Worm (Caenorhabditis elegans) whole organism, L2 larva: Measurements from ENCODE around the gene egl-4.

Experiments
- C34F6.9 ChIP-seq: fragments of 150-350 bp; optimal IDR thresholded peaks from 2 replicates; lab custom pipeline; 2014; ENCODE audit warnings: missing biosample characterization, missing genetic modification characterization
- F13H6.1 ChIP-seq: sonication (generic microtip); optimal IDR thresholded peaks from 2 replicates; lab custom pipeline; 2016; ENCODE audit warnings: missing genetic modification characterization, missing compliant biosample characterization
- Y55F3AM.14 ChIP-seq: fragments of 200-800 bp; sonication (Bioruptor generic); optimal IDR thresholded peaks from 2 replicates; lab custom pipeline; 2018; ENCODE audit warnings: mild to moderate bottlenecking, missing genetic modification characterization, missing compliant biosample characterization
- alr-1 ChIP-seq: fragments of 150-350 bp; optimal IDR thresholded peaks from 2 replicates; lab custom pipeline; 2014; ENCODE audit warnings: missing biosample characterization, missing genetic modification characterization
- aly-2 ChIP-seq: fragments of 150-350 bp; optimal IDR thresholded peaks from 2 replicates; lab custom pipeline; 2014; ENCODE audit warnings: missing biosample characterization, missing genetic modification characterization
- ama-1 ChIP-seq: fragments of 150-350 bp; optimal IDR thresholded peaks from 2 replicates; lab custom pipeline; 2018; ENCODE audit warnings: inconsistent platforms
- ceh-16 ChIP-seq: fragments of 150-350 bp; optimal IDR thresholded peaks from 2 replicates; lab custom pipeline; 2014; ENCODE audit warnings: missing biosample characterization, missing genetic modification characterization
- crh-2 ChIP-seq: sonication (generic microtip); optimal IDR thresholded peaks from 2 replicates; lab custom pipeline; 2017; ENCODE audit warnings: missing biosample characterization, missing genetic modification characterization
- dmd-4 ChIP-seq: sonication (generic microtip); optimal IDR thresholded peaks from 2 replicates; lab custom pipeline; 2017; ENCODE audit warnings: missing biosample characterization, missing genetic modification characterization
- egl-27 ChIP-seq: sonication (generic microtip); optimal IDR thresholded peaks from 3 replicates; lab custom pipeline; 2017; ENCODE audit warnings: missing biosample characterization, missing genetic modification reagents, missing genetic modification characterization
- elt-1 ChIP-seq: fragments of 150-350 bp; optimal IDR thresholded peaks from 2 replicates; lab custom pipeline; 2014; ENCODE audit warnings: missing biosample characterization, missing genetic modification characterization
- fos-1 ChIP-seq: fragments of 150-350 bp; optimal IDR thresholded peaks from 2 replicates; lab custom pipeline; 2014; ENCODE audit warnings: missing biosample characterization, missing genetic modification characterization
- gmeb-1 ChIP-seq: fragments of 150-350 bp; optimal IDR thresholded peaks from 2 replicates; lab custom pipeline; 2014; ENCODE audit warnings: missing biosample characterization, missing genetic modification characterization
- lin-11 ChIP-seq: fragments of 150-350 bp; sonication (generic microtip); optimal IDR thresholded peaks from 2 replicates; lab custom pipeline; 2014; ENCODE audit warnings: missing biosample characterization, missing genetic modification characterization, inconsistent platforms, mixed read lengths
- lin-13 ChIP-seq: fragments of 150-350 bp; optimal IDR thresholded peaks from 2 replicates; lab custom pipeline; 2014; ENCODE audit warnings: missing biosample characterization, missing genetic modification reagents, missing genetic modification characterization
- lin-39 ChIP-seq: fragments of 150-350 bp; optimal IDR thresholded peaks from 2 replicates; lab custom pipeline; 2014; ENCODE audit warnings: missing biosample characterization, missing genetic modification reagents, missing genetic modification characterization
- lsy-2 ChIP-seq, 2 experiments: fragments of 150-350 bp in 1 of 2; sonication (generic microtip) in 1 of 2; optimal IDR thresholded peaks; 2 replicates each; lab custom pipeline; 2014 to 2017; ENCODE audit warnings: missing biosample characterization in 2 of 2, missing genetic modification characterization in 2 of 2
- mab-5 ChIP-seq: fragments of 150-350 bp; optimal IDR thresholded peaks from 2 replicates; lab custom pipeline; 2014; ENCODE audit warnings: missing biosample characterization, missing genetic modification characterization
- mdl-1 ChIP-seq, 2 experiments: fragments of 150-350 bp in 1 of 2; sonication (generic microtip) in 1 of 2; optimal IDR thresholded peaks; 2 replicates each; lab custom pipeline; 2017; ENCODE audit warnings: missing biosample characterization in 2 of 2, missing genetic modification characterization in 2 of 2
- nhr-11 ChIP-seq: fragments of 150-350 bp; optimal IDR thresholded peaks from 2 replicates; lab custom pipeline; 2014; ENCODE audit warnings: missing biosample characterization, missing genetic modification characterization
- nhr-12 ChIP-seq: fragments of 150-350 bp; optimal IDR thresholded peaks from 2 replicates; lab custom pipeline; 2014; ENCODE audit warnings: missing biosample characterization, missing genetic modification characterization
- nhr-129 ChIP-seq: fragments of 150-350 bp; optimal IDR thresholded peaks from 2 replicates; lab custom pipeline; 2014; ENCODE audit warnings: missing biosample characterization, missing genetic modification characterization
- nhr-21 ChIP-seq: fragments of 150-350 bp; optimal IDR thresholded peaks from 2 replicates; lab custom pipeline; 2014; ENCODE audit warnings: missing biosample characterization, missing genetic modification characterization
- nhr-23 ChIP-seq: fragments of 150-350 bp; optimal IDR thresholded peaks from 2 replicates; lab custom pipeline; 2014; ENCODE audit warnings: missing biosample characterization, missing genetic modification reagents, missing genetic modification characterization
- nhr-237 ChIP-seq: fragments of 150-350 bp; optimal IDR thresholded peaks from 2 replicates; lab custom pipeline; 2014; ENCODE audit warnings: missing biosample characterization, missing genetic modification characterization
- nhr-25 ChIP-seq: fragments of 150-350 bp; sonication (generic microtip); optimal IDR thresholded peaks from 3 replicates; lab custom pipeline; 2014; ENCODE audit warnings: missing biosample characterization, missing genetic modification characterization
- nhr-6 ChIP-seq: fragments of 150-350 bp; optimal IDR thresholded peaks from 2 replicates; lab custom pipeline; 2014; ENCODE audit warnings: missing biosample characterization, missing genetic modification characterization
- peb-1 ChIP-seq: fragments of 150-350 bp; optimal IDR thresholded peaks from 2 replicates; lab custom pipeline; 2014; ENCODE audit warnings: missing biosample characterization, missing genetic modification characterization
- sem-4 ChIP-seq: fragments of 150-350 bp; optimal IDR thresholded peaks from 2 replicates; lab custom pipeline; 2014; ENCODE audit warnings: missing biosample characterization, missing genetic modification reagents, missing genetic modification characterization
- skn-1 ChIP-seq: sonication (generic microtip); optimal IDR thresholded peaks from 2 replicates; lab custom pipeline; 2017; ENCODE audit warnings: missing biosample characterization, missing genetic modification characterization
- sma-3 ChIP-seq: sonication (generic microtip); optimal IDR thresholded peaks from 2 replicates; lab custom pipeline; 2016; ENCODE audit warnings: missing genetic modification reagents, missing genetic modification characterization, missing compliant biosample characterization
- sma-9 ChIP-seq, 2 experiments: fragments of 150-350 bp in 1 of 2; sonication (generic microtip) in 1 of 2; optimal IDR thresholded peaks; 2 replicates each; lab custom pipeline; 2014 to 2016; ENCODE audit warnings: missing genetic modification characterization in 2 of 2, mild to moderate bottlenecking in 1 of 2, missing biosample characterization in 1 of 2, missing compliant biosample characterization in 1 of 2, missing genetic modification reagents in 1 of 2, moderate library complexity in 1 of 2
- snpc-4 ChIP-seq: fragments of 150-350 bp; optimal IDR thresholded peaks from 2 replicates; lab custom pipeline; 2014; ENCODE audit warnings: missing biosample characterization, missing genetic modification characterization
- unc-55 ChIP-seq: fragments of 150-350 bp; sonication (generic microtip); optimal IDR thresholded peaks from 3 replicates; lab custom pipeline; 2014; ENCODE audit warnings: missing biosample characterization, missing genetic modification reagents, missing genetic modification characterization
- zag-1 ChIP-seq: fragments of 150-350 bp; optimal IDR thresholded peaks from 2 replicates; lab custom pipeline; 2014; ENCODE audit warnings: missing biosample characterization, missing genetic modification characterization
- ztf-1 ChIP-seq: fragments of 200-800 bp; sonication (Bioruptor generic); conservative IDR thresholded peaks from 2 replicates; pipeline ENCODE4 v1.3.6; 2022; ENCODE audit warnings: missing genetic modification characterization, missing compliant biosample characterization
- ztf-11 ChIP-seq: sonication (generic microtip); optimal IDR thresholded peaks from 2 replicates; lab custom pipeline; 2017; ENCODE audit warnings: missing biosample characterization, missing genetic modification characterization
- ztf-4 ChIP-seq: fragments of 150-350 bp; optimal IDR thresholded peaks from 2 replicates; lab custom pipeline; 2014; ENCODE audit warnings: missing biosample characterization, missing genetic modification characterization

egl-4 gene

DNA sequence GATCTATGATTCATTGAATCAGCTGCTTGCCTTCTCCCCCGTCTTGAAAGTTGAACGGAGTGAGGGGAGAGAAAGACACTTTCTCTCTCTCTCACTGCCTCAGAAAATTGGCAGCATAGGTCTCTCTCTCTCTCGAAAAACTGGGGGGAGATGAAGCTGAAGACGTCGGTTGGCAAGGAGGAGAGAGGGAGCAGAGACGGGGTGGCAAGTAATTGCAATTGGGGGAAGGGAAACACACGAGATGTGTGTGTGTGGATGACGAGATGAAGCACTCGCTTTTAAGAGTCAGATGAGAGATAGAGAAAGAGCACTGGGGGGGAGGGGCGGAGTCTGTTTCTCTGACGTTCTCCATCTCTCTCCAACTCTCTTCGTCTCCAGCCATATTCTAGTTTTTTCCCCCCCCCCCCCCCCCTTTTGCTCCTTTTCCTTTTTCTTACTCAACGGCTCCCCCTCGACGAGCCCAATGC lies 23.8 kb upstream of the egl-4 start, which contains the start of gene cmk-1:
Gene cmk-1, plus strand, starts transcription at position 417 of the 467 bp plus-strand sequence.
- TF ChIP-seq crh-2 (peak; percentile 72), nhr-23 (tag; lab: Kevin White, UChicago) (no peak), lsy-2 (tag; optimal IDR thresholded peaks at IDR 0.05; lab: Kevin White, UChicago) (peak in 1 of 2 experiments; percentile 65), lin-13 (GFP tag; lab: Kevin White, UChicago) (peak; percentile 68), nhr-21 (peak; percentile 7), mab-5 (tag; lab: Kevin White, UChicago) (peak; percentile 54), fos-1 (tag; lab: Kevin White, UChicago) (peak; percentile 41), aly-2 (no peak), Y55F3AM.14 (GFP tag; lab: Kevin White, UChicago) (peak; percentile 49), sem-4 (tag; lab: Kevin White, UChicago) (peak; percentile 45), unc-55 (GFP tag; lab: Kevin White, UChicago) (peak; percentile 80), lin-11 (tag; lab: Kevin White, UChicago) (peak; percentile 68), ztf-1 (GFP tag; lab: Robert Waterston, UW) (no peak), ztf-4 (tag; lab: Kevin White, UChicago) (peak; percentile 39), snpc-4 (tag; lab: Kevin White, UChicago) (peak; percentile 10), gmeb-1 (tag; lab: Kevin White, UChicago) (no peak), sma-9 (GFP tag; optimal IDR thresholded peaks at IDR 0.05; lab: Kevin White, UChicago) (peak; percentile 75), sma-9 (tag; optimal IDR thresholded peaks at IDR 0.05; lab: Kevin White, UChicago) (no peak), peb-1 (tag; lab: Kevin White, UChicago) (no peak), nhr-129 (peak; percentile 77), ama-1 (no peak), F13H6.1 (tag; lab: Kevin White, UChicago) (peak; percentile 78), C34F6.9 (tag; lab: Kevin White, UChicago) (peak; percentile 85), zag-1 (tag; lab: Kevin White, UChicago) (peak; percentile 72), mdl-1 (tag; optimal IDR thresholded peaks at IDR 0.05; lab: Kevin White, UChicago) (peak in 1 of 2 experiments; percentile 69), ceh-16 (tag; lab: Kevin White, UChicago) (no peak), lin-39 (no peak)
- TF ChIP-seq, all 48 proteins: peak for 18

DNA sequence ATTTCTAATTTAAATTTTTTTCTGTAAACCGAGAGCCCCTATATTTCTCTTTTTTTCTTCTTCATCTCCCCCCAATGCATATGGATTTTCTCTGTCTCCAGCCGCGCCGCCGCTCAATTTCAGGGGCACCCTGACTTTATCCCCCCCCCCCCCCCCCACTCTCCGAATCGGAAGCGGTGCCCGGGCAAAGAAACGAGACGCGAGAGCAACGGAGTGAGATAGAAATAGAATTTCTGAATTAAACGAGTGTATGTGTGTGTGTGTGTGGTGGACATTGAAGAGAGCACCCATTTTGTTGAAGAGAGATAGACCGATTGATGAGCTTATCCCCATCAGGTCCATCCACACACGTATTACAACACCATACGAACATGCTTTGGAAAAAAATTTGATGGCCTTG lies 22.1 kb upstream of the egl-4 start:
- TF ChIP-seq Y55F3AM.14 (GFP tag; lab: Kevin White, UChicago) (no peak), sma-9 (GFP tag; optimal IDR thresholded peaks at IDR 0.05; lab: Kevin White, UChicago) (peak; percentile 15), sma-9 (tag; optimal IDR thresholded peaks at IDR 0.05; lab: Kevin White, UChicago) (no peak), snpc-4 (tag; lab: Kevin White, UChicago) (no peak), lsy-2 (tag; optimal IDR thresholded peaks at IDR 0.05; lab: Kevin White, UChicago) (peak in 1 of 2 experiments; percentile 11), nhr-129 (peak; percentile 6), C34F6.9 (tag; lab: Kevin White, UChicago) (peak; percentile 3), elt-1 (no peak)
- TF ChIP-seq, all 48 proteins: peak for 4

DNA sequence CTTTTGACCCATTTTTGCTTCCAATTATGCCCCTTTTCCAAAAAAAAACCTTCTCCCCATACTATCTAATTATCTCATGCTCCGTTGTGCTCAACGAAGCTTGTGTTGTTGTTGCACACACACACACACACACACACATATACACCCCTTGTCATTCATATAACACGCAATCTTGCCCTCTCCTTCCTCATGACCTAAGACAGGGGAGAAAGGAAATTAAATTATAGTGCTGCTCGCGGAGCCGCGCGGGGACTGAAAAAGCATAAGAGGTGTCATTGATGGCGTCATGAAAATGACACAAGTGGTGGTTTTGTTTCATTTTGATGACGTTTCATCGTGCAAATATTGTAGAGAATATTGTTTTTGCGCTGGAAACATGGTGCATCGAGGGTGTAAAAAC lies 21.1 kb upstream of the egl-4 start:
- TF ChIP-seq sma-9 (GFP tag; optimal IDR thresholded peaks at IDR 0.05; lab: Kevin White, UChicago) (peak; percentile 15), sma-9 (tag; optimal IDR thresholded peaks at IDR 0.05; lab: Kevin White, UChicago) (no peak), lsy-2 (tag; optimal IDR thresholded peaks at IDR 0.05; lab: Kevin White, UChicago) (peak in 1 of 2 experiments; percentile 34), crh-2 (peak; percentile 22), nhr-129 (peak; percentile 46), C34F6.9 (tag; lab: Kevin White, UChicago) (peak; percentile 44), elt-1 (no peak), nhr-12 (tag; lab: Kevin White, UChicago) (no peak)

- TF ChIP-seq nhr-25 (tag; lab: Kevin White, UChicago) (no peak), F13H6.1 (tag; lab: Kevin White, UChicago) (no peak), nhr-21 (no peak), lin-39 (no peak), nhr-11 (tag; lab: Kevin White, UChicago) (no peak), crh-2 (no peak), nhr-237 (tag; lab: Kevin White, UChicago) (no peak), nhr-23 (tag; lab: Kevin White, UChicago) (no peak), aly-2 (no peak), lin-11 (tag; lab: Kevin White, UChicago) (no peak), unc-55 (GFP tag; lab: Kevin White, UChicago) (no peak), ama-1 (no peak), skn-1 (tag; lab: Kevin White, UChicago) (no peak)
Measured at ce11 chrIV:1827362-1827761, 20.5 kb upstream of the egl-4 start.

- no peak for TF ChIP-seq lin-39
- no peak for TF ChIP-seq alr-1 (tag; lab: Kevin White, UChicago)
- TF ChIP-seq zag-1 (tag; lab: Kevin White, UChicago), result no peak
- TF ChIP-seq sma-3 (GFP tag; lab: Kevin White, UChicago), result no peak
- TF ChIP-seq sma-9 (GFP tag; optimal IDR thresholded peaks at IDR 0.05; lab: Kevin White, UChicago), result no peak
- no peak for TF ChIP-seq sma-9 (tag; optimal IDR thresholded peaks at IDR 0.05; lab: Kevin White, UChicago)
- no peak for TF ChIP-seq egl-27 (tag; lab: Kevin White, UChicago)
- no peak for TF ChIP-seq nhr-25 (tag; lab: Kevin White, UChicago)
- no peak for TF ChIP-seq dmd-4 (tag; lab: Kevin White, UChicago)
- TF ChIP-seq ztf-11 (tag; lab: Kevin White, UChicago), result no peak
- TF ChIP-seq lsy-2 (tag; optimal IDR thresholded peaks at IDR 0.05; lab: Kevin White, UChicago), result no peak
- TF ChIP-seq nhr-21, result no peak
- no peak for TF ChIP-seq skn-1 (tag; lab: Kevin White, UChicago)
- no peak for TF ChIP-seq fos-1 (tag; lab: Kevin White, UChicago)
- no peak for TF ChIP-seq nhr-6
- no peak for TF ChIP-seq elt-1
- TF ChIP-seq ztf-1 (GFP tag; lab: Robert Waterston, UW), result no peak
- no peak for TF ChIP-seq Y55F3AM.14 (GFP tag; lab: Kevin White, UChicago)
Measured at ce11 chrIV:1833115-1833514, 14.8 kb upstream of the egl-4 start.
